Fruit fly (Drosophila melanogaster): Measurements from ENCODE around the gene Mcr.

Mcr gene

dm6 chr2L:8091908-8092307, 9.1 kb upstream of the Mcr start:
- TF ChIP-seq usp (GFP tag; optimal IDR thresholded peaks at IDR 0.05) (no peak), OdsH (GFP tag; optimal IDR thresholded peaks at IDR 0.05) (no peak), dmrt93B (GFP tag; optimal IDR thresholded peaks at IDR 0.05) (no peak), Abd-B (GFP tag; optimal IDR thresholded peaks at IDR 0.05) (no peak)

DNA sequence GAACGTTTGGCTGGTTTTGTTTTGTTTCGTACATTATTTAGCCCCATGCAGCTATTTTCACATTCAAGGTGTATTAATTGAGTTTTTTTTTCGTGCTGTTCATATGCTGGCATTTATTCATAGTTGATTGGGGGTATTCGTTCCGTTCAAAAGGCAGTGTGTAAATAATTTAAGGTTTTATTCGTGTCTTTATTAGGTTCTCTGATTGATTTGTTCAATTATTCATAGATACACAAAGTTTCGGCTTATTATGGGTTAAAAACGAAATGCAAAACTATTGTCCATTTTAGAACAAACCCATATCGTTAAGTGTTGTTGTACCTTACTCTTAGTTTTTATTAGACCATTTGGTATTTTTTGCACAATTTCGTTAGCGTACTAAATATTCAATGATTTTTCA, 8.6 kb upstream of the Mcr start:
- no peak for TF ChIP-seq ey (GFP tag; optimal IDR thresholded peaks at IDR 0.05)
- no peak for TF ChIP-seq jim (GFP tag; optimal IDR thresholded peaks at IDR 0.05)
- TF ChIP-seq rgr (GFP tag; optimal IDR thresholded peaks at IDR 0.05), result no peak
- TF ChIP-seq sage (GFP tag; optimal IDR thresholded peaks at IDR 0.05), result no peak
- no peak for TF ChIP-seq dmrt93B (GFP tag; optimal IDR thresholded peaks at IDR 0.05)
- no peak for TF ChIP-seq brk (GFP tag; optimal IDR thresholded peaks at IDR 0.05)
- no peak for TF ChIP-seq Mio (GFP tag; optimal IDR thresholded peaks at IDR 0.05)
- no peak for TF ChIP-seq woc (GFP tag; optimal IDR thresholded peaks at IDR 0.05)
- TF ChIP-seq h (GFP tag; optimal IDR thresholded peaks at IDR 0.05), result no peak
- TF ChIP-seq Vsx2 (GFP tag; optimal IDR thresholded peaks at IDR 0.05; ENCODE audit: partially characterized antibody), result no peak
- TF ChIP-seq Hr78 (GFP tag; optimal IDR thresholded peaks at IDR 0.05), result no peak
- no peak for TF ChIP-seq psq (GFP tag; optimal IDR thresholded peaks at IDR 0.05)

DNA sequence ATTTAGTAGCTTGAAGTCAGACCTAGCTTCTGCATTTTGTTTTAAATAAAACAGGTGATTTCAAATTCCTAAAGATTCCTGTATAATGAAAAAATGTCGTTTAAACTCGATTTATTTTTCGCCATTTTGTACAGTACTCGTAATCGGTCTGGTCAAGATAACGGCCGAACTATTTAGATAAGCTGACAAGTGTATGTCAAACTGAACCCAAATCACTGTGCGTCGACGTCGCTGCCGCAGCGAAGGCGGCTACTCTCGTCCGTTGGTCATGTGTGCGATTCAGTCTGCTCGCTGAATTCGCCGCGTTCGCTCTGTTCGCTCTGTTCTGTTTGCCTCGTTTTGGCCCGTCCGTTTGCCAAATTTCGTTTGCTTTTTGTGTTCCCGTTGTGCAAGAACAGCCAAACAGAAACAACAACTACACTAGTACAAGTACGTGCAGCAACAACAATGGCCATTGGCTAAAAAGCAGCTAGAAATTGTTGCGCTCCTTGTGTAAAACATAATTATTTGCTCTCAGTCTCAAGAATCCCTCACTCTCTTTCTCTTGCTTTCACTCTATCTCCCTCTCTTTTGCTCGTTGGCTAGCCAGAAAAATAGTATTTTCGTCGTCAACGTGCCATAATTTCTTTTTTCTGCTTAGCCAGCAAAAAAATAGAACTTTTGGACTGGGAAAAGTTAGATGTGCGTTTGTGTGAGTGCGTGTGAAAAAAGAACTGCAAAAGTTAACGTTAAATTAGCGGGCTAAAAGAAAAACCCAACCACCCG, 5.4 kb upstream of the Mcr start:
- no peak for TF ChIP-seq pan (optimal IDR thresholded peaks at IDR 0.05)
- TF ChIP-seq Hr83 (GFP tag; optimal IDR thresholded peaks at IDR 0.05; ENCODE audit: poor library complexity, severe bottlenecking), result no peak
- peak; percentile 2 to 43 for TF ChIP-seq foxo (GFP tag; optimal IDR thresholded peaks at IDR 0.05)
- TF ChIP-seq Hnf4 (GFP tag; optimal IDR thresholded peaks at IDR 0.05), result no peak
- peak; percentile 45 for TF ChIP-seq rgr (GFP tag; optimal IDR thresholded peaks at IDR 0.05)
- TF ChIP-seq N (GFP tag; optimal IDR thresholded peaks at IDR 0.05), result no peak
- TF ChIP-seq Myc (optimal IDR thresholded peaks at IDR 0.05), result no peak
- TF ChIP-seq sv (GFP tag; optimal IDR thresholded peaks at IDR 0.05), result no peak
- no peak for TF ChIP-seq CG9705 (GFP tag; optimal IDR thresholded peaks at IDR 0.05)
- no peak for TF ChIP-seq CrebA (GFP tag; optimal IDR thresholded peaks at IDR 0.05; ENCODE audit: borderline replicate concordance)
- no peak for TF ChIP-seq Jra (GFP tag; optimal IDR thresholded peaks at IDR 0.05)
- peak; percentile 31 for TF ChIP-seq Dif (GFP tag; optimal IDR thresholded peaks at IDR 0.05; ENCODE audit: partially characterized antibody)
- no peak for TF ChIP-seq GATAd (GFP tag; optimal IDR thresholded peaks at IDR 0.05)
- peak; percentile 48 for TF ChIP-seq fru (GFP tag; optimal IDR thresholded peaks at IDR 0.05)
- TF ChIP-seq Hr78 (GFP tag; optimal IDR thresholded peaks at IDR 0.05), result no peak
- peak; percentile 7 for TF ChIP-seq woc (GFP tag; optimal IDR thresholded peaks at IDR 0.05)
- TF ChIP-seq dl (GFP tag; optimal IDR thresholded peaks at IDR 0.05; ENCODE audit: insufficient read depth in 1 of 2, partially characterized antibody in 2 of 2), result no peak
- no peak for TF ChIP-seq HLH106 (tag; optimal IDR thresholded peaks at IDR 0.05)
- TF ChIP-seq Vsx2 (GFP tag; optimal IDR thresholded peaks at IDR 0.05; ENCODE audit: partially characterized antibody), result peak; percentile 39
- TF ChIP-seq Mio (GFP tag; optimal IDR thresholded peaks at IDR 0.05), result no peak
- TF ChIP-seq dmrt93B (GFP tag; optimal IDR thresholded peaks at IDR 0.05), result no peak
- TF ChIP-seq CG32264 (GFP tag; optimal IDR thresholded peaks at IDR 0.05), result no peak
- TF ChIP-seq psq (GFP tag; optimal IDR thresholded peaks at IDR 0.05), result no peak
- peak; percentile 8 for TF ChIP-seq Sp1 (GFP tag; optimal IDR thresholded peaks at IDR 0.05)
- TF ChIP-seq Dfd (GFP tag; optimal IDR thresholded peaks at IDR 0.05), result no peak
- no peak for TF ChIP-seq sage (GFP tag; optimal IDR thresholded peaks at IDR 0.05)
- TF ChIP-seq Abd-B (GFP tag; optimal IDR thresholded peaks at IDR 0.05), result no peak
- peak; percentile 47 for TF ChIP-seq OdsH (GFP tag; optimal IDR thresholded peaks at IDR 0.05)
- no peak for TF ChIP-seq brk (GFP tag; optimal IDR thresholded peaks at IDR 0.05)
- peak; percentile 34 for TF ChIP-seq ey (GFP tag; optimal IDR thresholded peaks at IDR 0.05)
- peak; percentile 37 for TF ChIP-seq h (GFP tag; optimal IDR thresholded peaks at IDR 0.05)
- no peak for TF ChIP-seq dsf (GFP tag; optimal IDR thresholded peaks at IDR 0.05; ENCODE audit: borderline replicate concordance)
- peak; percentile 44 for TF ChIP-seq br (GFP tag; optimal IDR thresholded peaks at IDR 0.05)
- no peak for TF ChIP-seq tai (GFP tag; optimal IDR thresholded peaks at IDR 0.05)
- TF ChIP-seq Rel (GFP tag; optimal IDR thresholded peaks at IDR 0.05), result no peak
- TF ChIP-seq Rel (tag; optimal IDR thresholded peaks at IDR 0.05), result no peak
- no peak for TF ChIP-seq jim (GFP tag; optimal IDR thresholded peaks at IDR 0.05)
- peak; percentile 29 for TF ChIP-seq lola (GFP tag; optimal IDR thresholded peaks at IDR 0.05)
- no peak for TF ChIP-seq usp (GFP tag; optimal IDR thresholded peaks at IDR 0.05)
